Fruit fly (Drosophila melanogaster) whole organism, prepupa: Measurements from ENCODE around the gene Vha36-3.

ENCODE experiments used
- CG16779 ChIP-seq: fragments of 200-800 bp; sonication (Bioruptor generic); optimal IDR thresholded peaks from 3 replicates; lab custom pipeline; 2017; ENCODE audit warnings: missing biosample characterization, mild to moderate bottlenecking, missing genetic modification characterization
- CG4318 ChIP-seq: fragments of 200-800 bp; sonication (Bioruptor generic); optimal IDR thresholded peaks from 3 replicates; lab custom pipeline; 2017; ENCODE audit warnings: missing biosample characterization, mild to moderate bottlenecking, missing genetic modification characterization
- CG6808 ChIP-seq: fragments of 200-800 bp; sonication (Bioruptor generic); optimal IDR thresholded peaks from 3 replicates; lab custom pipeline; 2017; ENCODE audit warnings: missing biosample characterization, missing genetic modification characterization, mild to moderate bottlenecking, moderate library complexity, missing genetic modification reagents
- Hr38 ChIP-seq: sonication (Bioruptor generic); optimal IDR thresholded peaks from 2 replicates; lab custom pipeline; 2016; ENCODE audit warnings: missing biosample characterization, missing genetic modification characterization

- TF ChIP-seq CG4318 (GFP tag; lab: Kevin White, UChicago): no peak
- TF ChIP-seq CG16779 (tag; lab: Kevin White, UChicago): no peak
- no peak for TF ChIP-seq CG6808 (GFP tag; lab: Kevin White, UChicago)
- no peak for TF ChIP-seq Hr38
These were observed 10.2 kb upstream of the Vha36-3 start for dm6 chrX:2590607-2591006.
